Fruit fly (Drosophila melanogaster): ENCODE results near the gene Ada1-1.

DNA sequence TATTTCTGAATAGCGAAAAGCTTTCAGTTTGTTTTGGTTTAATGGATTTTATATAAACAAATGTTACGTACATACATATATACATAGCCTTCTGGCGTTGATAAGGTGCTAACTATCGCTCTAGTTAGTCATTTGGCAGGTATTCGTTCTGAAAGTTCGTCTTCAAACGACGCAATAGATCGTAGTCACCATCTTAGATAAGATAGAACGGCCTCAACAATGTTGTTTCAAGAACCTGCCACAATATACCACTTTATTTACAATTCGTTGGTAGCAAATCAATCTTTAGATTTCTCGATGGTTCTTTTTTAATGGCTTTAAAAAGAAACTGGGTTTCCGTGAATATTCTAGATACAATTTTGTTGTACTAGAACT lies 50.2 kb downstream of the Ada1-1 start:
- TF ChIP-seq cic (GFP tag; optimal IDR thresholded peaks at IDR 0.05) (no peak), Crg-1 (GFP tag; optimal IDR thresholded peaks at IDR 0.05) (no peak), CG5204 (GFP tag; optimal IDR thresholded peaks at IDR 0.05) (no peak), CG11617 (GFP tag; optimal IDR thresholded peaks at IDR 0.05) (no peak), pad (GFP tag; optimal IDR thresholded peaks at IDR 0.05) (no peak), toe (GFP tag; optimal IDR thresholded peaks at IDR 0.05) (no peak), ovo (GFP tag; optimal IDR thresholded peaks at IDR 0.05) (no peak), CG7101 (tag; optimal IDR thresholded peaks at IDR 0.05) (no peak), kay (GFP tag; ENCODE audit: borderline replicate concordance) (no peak), bab1 (GFP tag; optimal IDR thresholded peaks at IDR 0.05) (no peak)
